Worm (Caenorhabditis elegans) whole organism, dauer: ENCODE measurements around the gene K01A12.2.

Experiments used
- unc-62 ChIP-seq: sonication (generic microtip); optimal IDR thresholded peaks from 2 replicates; lab custom pipeline; 2017; ENCODE audit warnings: missing biosample characterization, missing genetic modification reagents, missing genetic modification characterization

The K01A12.2 gene

DNA sequence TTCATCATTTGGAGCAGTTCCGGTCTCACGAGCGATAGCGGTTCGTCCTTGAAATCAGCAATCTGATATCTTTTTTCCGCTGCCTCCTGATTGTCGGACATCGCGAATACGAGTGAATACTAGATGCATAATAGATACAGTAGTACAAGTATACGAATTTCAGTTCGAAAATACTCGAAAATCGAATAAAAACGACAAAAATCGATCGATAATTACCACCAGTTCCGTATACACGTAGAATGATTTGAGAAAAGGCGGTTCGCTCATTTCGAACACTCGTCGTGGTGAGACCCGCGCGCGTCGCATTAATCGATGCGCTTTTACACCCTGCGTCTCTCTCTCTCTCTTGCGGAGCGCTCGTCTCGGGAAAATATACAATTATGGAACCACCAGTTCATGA, 33.8 kb downstream of the K01A12.2 start, which contains the start of gene F12D9.2:
Gene F12D9.2 (minus strand): TSS at position 101 of the 400 bp plus-strand sequence.
- TF ChIP-seq unc-62 (GFP tag; lab: Kevin White, UChicago): no peak

DNA sequence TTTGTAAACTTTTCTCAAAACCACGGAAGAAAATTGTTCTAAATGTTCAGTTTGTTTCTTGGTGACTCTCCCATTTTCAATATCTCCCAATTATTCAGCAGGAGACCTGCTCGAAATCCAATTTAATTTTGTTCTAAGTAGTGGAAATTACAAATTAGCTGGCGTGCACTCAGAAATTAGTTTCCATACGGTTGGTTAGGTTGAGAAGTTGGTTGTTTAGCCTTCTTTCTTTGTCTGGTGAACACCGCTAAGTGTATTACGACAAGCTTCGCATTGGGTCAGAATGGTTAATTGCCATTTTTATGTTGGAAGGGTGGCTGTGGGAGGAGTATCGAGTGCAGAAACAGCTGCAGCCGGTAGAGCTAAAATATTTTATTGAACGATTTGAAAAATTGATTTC, 35.4 kb downstream of the K01A12.2 start:
- TF ChIP-seq unc-62 (GFP tag; lab: Kevin White, UChicago): no peak

DNA sequence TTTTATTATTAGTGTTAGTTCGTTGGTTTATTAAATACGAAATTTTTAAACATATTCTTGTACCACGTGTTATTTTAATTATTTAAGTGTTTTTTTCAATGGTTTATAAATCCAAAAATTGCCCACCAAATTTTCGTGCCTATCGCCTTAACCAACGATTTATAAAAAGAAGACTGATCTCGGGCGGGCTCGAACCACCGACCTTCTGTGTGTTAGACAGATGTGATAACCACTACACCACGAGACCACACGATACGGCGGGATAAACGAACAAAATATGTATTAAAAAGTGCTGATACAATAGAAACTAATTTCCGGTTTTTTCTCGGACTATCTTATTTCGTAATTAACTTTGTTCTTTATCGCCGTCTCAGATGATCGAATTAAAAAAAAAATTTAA, 37.4 kb downstream of the K01A12.2 start:
- no peak for TF ChIP-seq unc-62 (GFP tag; lab: Kevin White, UChicago)

DNA sequence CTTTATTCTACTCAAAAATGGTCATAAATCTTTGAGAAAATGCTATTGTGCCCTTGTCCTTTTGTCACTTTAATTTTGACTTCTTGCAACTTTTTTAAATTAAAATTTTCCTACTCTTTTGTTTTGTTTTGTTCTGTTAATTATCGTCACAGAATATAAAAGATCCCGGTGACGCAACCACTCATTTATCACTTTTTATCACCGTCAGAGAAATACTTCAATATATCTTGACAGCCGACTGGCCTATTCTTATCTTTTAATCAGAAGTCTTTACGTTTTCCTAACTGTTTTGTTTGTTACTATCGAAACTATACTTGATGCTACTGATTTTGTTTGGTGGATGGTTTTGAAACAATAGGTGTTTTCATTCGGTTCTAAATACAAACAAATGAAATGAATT, 42.9 kb downstream of the K01A12.2 start:
- TF ChIP-seq unc-62 (GFP tag; lab: Kevin White, UChicago): no peak

DNA sequence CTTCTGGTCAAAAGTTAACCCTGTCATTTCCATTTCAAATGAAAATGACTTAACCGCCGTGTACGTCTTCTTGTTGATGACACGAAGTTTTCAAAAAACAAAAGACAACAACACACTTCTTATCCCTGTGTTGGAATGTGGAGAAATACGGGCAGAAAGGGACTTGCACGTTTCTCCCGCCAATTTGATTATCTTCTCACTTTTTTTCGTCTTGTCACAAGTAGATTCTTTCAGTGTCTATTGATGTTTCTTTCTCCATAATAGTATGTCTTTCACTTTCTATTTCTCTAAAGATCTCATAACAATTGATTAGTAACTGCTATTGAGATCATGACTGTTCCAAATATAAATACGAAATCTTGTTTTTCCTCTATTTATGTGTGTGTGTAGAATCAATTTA, 46.4 kb downstream of the K01A12.2 start:
- no peak for TF ChIP-seq unc-62 (GFP tag; lab: Kevin White, UChicago)

DNA sequence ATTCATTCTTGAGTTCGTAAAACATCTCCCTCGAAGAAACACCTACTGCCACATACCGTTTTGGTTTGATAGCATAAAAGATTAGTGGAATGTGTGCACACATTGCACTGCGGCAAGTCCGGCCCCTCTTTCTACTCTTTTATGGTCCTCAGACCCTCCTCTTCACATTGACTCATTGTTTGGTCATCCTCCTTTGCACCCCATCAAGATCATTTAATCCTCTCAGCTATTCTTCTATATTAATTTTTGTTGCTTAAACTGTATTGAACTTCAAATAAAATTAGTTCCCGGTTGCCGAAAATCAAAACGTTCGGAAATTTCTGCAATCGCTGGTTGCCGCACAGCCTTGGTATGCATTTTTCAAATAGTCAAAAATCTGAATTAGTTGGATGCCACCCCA, 47.2 kb downstream of the K01A12.2 start, which contains the start of gene rig-1:
Gene rig-1 (plus strand): TSS at position 301 of the 400 bp plus-strand sequence.
- TF ChIP-seq unc-62 (GFP tag; lab: Kevin White, UChicago): no peak

DNA sequence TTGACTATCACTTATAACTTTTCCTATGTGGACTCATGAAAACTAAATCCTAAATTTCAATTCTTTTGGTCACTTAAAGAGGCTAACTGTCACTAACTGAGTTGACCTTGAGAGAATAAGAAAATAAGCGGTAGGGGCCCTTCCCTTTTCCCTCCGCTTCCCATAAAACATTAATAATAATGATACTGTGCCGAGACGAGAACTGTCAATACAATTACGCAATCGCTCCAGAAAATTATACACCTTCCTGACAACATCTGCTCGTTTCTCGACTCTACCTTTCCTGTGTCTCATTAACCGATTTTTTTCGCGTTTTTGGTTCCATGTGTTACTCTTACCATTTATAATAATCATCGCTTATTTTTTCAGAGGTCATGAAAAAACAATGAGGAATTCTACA, 47.8 kb downstream of the K01A12.2 start:
- no peak for TF ChIP-seq unc-62 (GFP tag; lab: Kevin White, UChicago)

DNA sequence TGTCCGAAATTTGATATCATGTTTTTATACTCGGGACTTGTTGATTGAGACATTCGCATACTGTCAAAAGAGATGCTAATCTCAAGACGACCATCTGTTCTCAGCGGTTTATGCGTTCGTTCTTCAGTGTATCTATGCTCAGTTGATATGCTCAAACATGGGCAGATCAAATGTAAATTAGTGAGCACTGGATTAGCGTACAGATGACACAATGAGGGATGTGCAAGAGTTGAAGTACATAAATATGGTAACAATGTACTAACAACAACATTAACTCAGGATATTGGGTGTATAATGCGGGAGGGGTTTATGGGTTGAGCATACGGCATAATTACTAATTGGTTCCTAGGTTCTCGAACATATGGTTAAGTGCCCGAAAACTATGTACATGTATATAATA, 49.3 kb downstream of the K01A12.2 start:
- TF ChIP-seq unc-62 (GFP tag; lab: Kevin White, UChicago): no peak
